Worm (Caenorhabditis elegans) whole organism, early embryonic: ENCODE results near the gene gst-33.

Experiments
- B0310.2 ChIP-seq: sonication (generic microtip); optimal IDR thresholded peaks from 2 replicates; lab custom pipeline; 2016; ENCODE audit warnings: mild to moderate bottlenecking, missing genetic modification characterization, missing compliant biosample characterization
- F13C5.2 ChIP-seq: sonication (generic microtip); optimal IDR thresholded peaks from 2 replicates; lab custom pipeline; 2017; ENCODE audit warnings: mild to moderate bottlenecking, missing genetic modification characterization, inconsistent platforms, missing compliant biosample characterization
- aly-1 ChIP-seq: sonication (generic microtip); optimal IDR thresholded peaks from 2 replicates; lab custom pipeline; 2016; ENCODE audit warnings: missing genetic modification characterization, missing compliant biosample characterization
- ama-1 ChIP-seq: fragments of 150-350 bp; optimal IDR thresholded peaks from 2 replicates; lab custom pipeline; 2014
- ceh-13 ChIP-seq: fragments of 200-800 bp; sonication (Bioruptor generic); optimal IDR thresholded peaks from 2 replicates; lab custom pipeline; 2018; ENCODE audit warnings: mild to moderate bottlenecking, missing genetic modification characterization, missing compliant biosample characterization
- ceh-36 ChIP-seq: sonication (generic microtip); optimal IDR thresholded peaks from 2 replicates; lab custom pipeline; 2016; ENCODE audit warnings: missing genetic modification characterization, inconsistent platforms, missing compliant biosample characterization
- ets-7 ChIP-seq: sonication (generic microtip); optimal IDR thresholded peaks from 2 replicates; lab custom pipeline; 2016; ENCODE audit warnings: missing genotype, missing genetic modification characterization, missing compliant biosample characterization
- flt-1 ChIP-seq: fragments of 200-800 bp; sonication (Bioruptor generic); IDR thresholded peaks from 2 replicates; pipeline ENCODE4 v1.3.6; 2022; ENCODE audit warnings: missing genetic modification characterization, missing compliant biosample characterization
- hmbx-1 ChIP-seq: sonication (generic microtip); optimal IDR thresholded peaks from 2 replicates; lab custom pipeline; 2016; ENCODE audit warnings: mild to moderate bottlenecking, missing genetic modification characterization, missing compliant biosample characterization
- hmg-4 ChIP-seq: fragments of 200-800 bp; sonication (Bioruptor generic); optimal IDR thresholded peaks from 2 replicates; lab custom pipeline; 2018; ENCODE audit warnings: mild to moderate bottlenecking, missing genetic modification characterization, missing compliant biosample characterization
- hnd-1 ChIP-seq: sonication (generic microtip); optimal IDR thresholded peaks from 2 replicates; lab custom pipeline; 2016; ENCODE audit warnings: missing genetic modification characterization, missing compliant biosample characterization
- pes-1 ChIP-seq: fragments of 200-800 bp; sonication (Bioruptor generic); IDR thresholded peaks from 2 replicates; pipeline ENCODE4 v1.3.6; 2022; ENCODE audit warnings: missing genetic modification reagents, missing genetic modification characterization, missing compliant biosample characterization
- scrt-1 ChIP-seq: fragments of 200-800 bp; sonication (Bioruptor generic); IDR thresholded peaks from 2 replicates; pipeline ENCODE4 v1.3.6; 2022; ENCODE audit warnings: missing genetic modification characterization, missing compliant biosample characterization
- sea-1 ChIP-seq: fragments of 200-800 bp; sonication (Bioruptor generic); conservative IDR thresholded peaks from 2 replicates; pipeline ENCODE4 v1.3.6; 2022; ENCODE audit warnings: missing genetic modification characterization, missing compliant biosample characterization
- tbx-11 ChIP-seq: fragments of 200-800 bp; sonication (Bioruptor generic); IDR thresholded peaks from 2 replicates; pipeline ENCODE4 v1.3.6; 2022; ENCODE audit warnings: missing genetic modification characterization, missing compliant biosample characterization
- tbx-37 ChIP-seq: fragments of 200-800 bp; sonication (Bioruptor generic); conservative IDR thresholded peaks from 2 replicates; pipeline ENCODE4 v1.3.6; 2022; ENCODE audit warnings: missing genetic modification reagents, missing genetic modification characterization, missing compliant biosample characterization
- tra-4 ChIP-seq: sonication (generic microtip); optimal IDR thresholded peaks from 2 replicates; lab custom pipeline; 2017; ENCODE audit warnings: missing genetic modification characterization, missing compliant biosample characterization

gst-33 gene

DNA sequence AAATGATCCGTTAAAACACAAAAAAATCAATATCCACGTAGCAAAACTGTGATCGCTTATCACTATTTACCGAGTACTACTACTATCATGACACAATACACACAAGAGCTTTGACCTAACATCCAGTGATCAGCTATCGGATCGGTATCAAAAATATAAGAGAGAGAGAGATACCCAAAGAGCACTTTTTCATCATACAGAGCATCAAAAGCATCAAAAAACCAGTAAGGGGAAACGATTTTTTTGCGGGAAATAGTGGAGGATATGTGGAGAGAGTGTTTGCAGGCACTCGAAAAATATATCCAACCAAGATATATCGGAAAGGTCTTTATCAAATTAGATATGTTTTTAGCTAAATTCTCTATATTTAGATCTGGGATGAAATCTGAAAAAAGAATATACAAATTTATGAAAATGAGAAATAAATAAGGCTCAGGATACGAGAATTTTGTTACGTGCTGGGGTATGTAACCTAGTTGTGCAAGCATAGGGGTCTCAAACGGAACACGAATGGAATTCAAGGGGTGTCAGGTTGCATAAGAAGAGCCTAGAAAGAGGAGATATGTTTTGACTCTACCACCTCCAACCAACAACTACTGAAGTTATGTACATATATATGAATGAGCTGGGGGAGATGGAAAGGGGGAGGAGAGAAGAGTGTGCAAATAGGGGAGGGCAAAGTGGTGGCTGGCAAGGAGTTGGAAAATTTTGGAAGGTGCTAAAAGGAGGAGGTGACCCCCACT is 23.1 kb downstream of the gst-33 start:
- no peak for TF ChIP-seq B0310.2 (tag; lab: Kevin White, UChicago)
- TF ChIP-seq hmg-4: peak; percentile 21
- TF ChIP-seq tbx-37: no peak
- TF ChIP-seq ceh-36 (tag; lab: Kevin White, UChicago): no peak
- TF ChIP-seq hmbx-1 (tag; lab: Kevin White, UChicago): no peak
- no peak for TF ChIP-seq ets-7 (tag; lab: Kevin White, UChicago)

DNA sequence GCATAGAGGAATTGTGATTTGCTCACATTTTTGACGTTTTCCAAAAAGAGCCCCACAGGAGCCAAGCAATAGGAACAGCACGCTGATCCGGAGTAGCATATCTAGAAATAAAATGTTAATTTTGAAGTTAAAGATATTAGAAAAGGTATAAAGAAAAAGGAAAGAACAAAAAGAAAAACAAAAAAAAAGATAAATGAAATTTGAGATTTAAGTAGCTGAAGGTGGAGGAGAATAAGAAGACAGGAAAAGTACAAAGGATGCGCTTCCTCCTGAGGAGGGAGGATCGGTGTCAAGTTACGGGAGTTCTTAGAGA is 23.6 kb downstream of the gst-33 start, which contains the start of gene cfz-2:
TSS of gene cfz-2 (minus strand) at position 101 of the 313 bp plus-strand sequence.
- TF ChIP-seq ama-1 (no peak), tra-4 (tag; lab: Kevin White, UChicago) (no peak)

DNA sequence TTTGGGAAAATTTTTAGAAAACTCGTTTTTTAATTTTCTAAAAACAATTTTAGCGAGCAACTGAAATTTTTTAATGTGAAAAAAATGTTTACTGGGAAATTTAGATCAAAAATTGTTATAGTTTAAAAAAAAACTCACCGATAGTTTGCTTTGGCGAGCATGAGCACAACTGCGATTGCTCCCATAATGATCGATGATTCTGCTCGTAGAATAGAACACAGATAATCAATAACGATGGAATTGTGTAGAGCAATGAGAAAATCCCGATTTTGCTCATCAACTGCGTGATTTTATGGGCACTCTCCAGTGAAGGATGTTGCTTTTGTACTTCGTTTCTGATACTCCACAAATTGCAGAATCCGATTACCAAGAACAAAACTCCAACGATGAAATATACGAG is 25.8 kb downstream of the gst-33 start:
- no peak for TF ChIP-seq aly-1 (tag; lab: Kevin White, UChicago)
- TF ChIP-seq ama-1: no peak
- no peak for TF ChIP-seq ceh-36 (tag; lab: Kevin White, UChicago)
- TF ChIP-seq flt-1 (GFP tag; lab: Robert Waterston, UW): no peak
- TF ChIP-seq ceh-13 (GFP tag; lab: Kevin White, UChicago): no peak
- no peak for TF ChIP-seq scrt-1
- TF ChIP-seq tbx-37: no peak
- TF ChIP-seq sea-1: no peak
- TF ChIP-seq pes-1 (GFP tag; lab: Robert Waterston, UW): no peak
- TF ChIP-seq F13C5.2 (tag; lab: Kevin White, UChicago): no peak
- TF ChIP-seq hmbx-1 (tag; lab: Kevin White, UChicago): no peak
- no peak for TF ChIP-seq B0310.2 (tag; lab: Kevin White, UChicago)
- no peak for TF ChIP-seq tbx-11
- TF ChIP-seq hnd-1: no peak
- no peak for TF ChIP-seq tra-4 (tag; lab: Kevin White, UChicago)
- TF ChIP-seq hmg-4: no peak
- no peak for TF ChIP-seq ets-7 (tag; lab: Kevin White, UChicago)

DNA sequence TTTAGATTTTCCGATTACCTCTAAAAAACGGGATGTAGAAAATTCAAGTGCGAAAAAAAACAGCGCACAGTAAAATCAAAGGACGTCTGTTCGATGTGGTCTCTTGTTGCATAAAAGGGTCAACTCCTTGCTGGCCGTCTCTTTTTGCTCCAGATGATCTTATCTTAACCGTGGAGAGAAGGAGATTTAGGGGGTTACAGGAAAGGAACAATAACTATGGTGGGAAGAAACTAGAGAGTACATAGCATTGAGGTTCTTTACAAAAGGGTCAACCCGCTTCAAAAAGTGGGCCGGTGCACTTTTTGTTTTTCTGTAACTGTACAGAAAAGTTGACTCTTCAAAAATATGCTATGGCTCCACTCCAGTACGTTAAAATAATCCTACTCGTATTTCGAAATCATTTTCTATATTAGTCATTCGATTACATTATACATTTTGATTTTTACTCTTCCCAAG is 36.8 kb downstream of the gst-33 start, which contains the start of the genes T20D4.19 and srj-9:
TSS of gene T20D4.19 (minus strand) at position 101 of the 456 bp plus-strand sequence.
TSS of gene srj-9 (plus strand) at position 406 of the 456 bp plus-strand sequence.
- TF ChIP-seq scrt-1 (no peak), tbx-11 (no peak), pes-1 (GFP tag; lab: Robert Waterston, UW) (no peak), sea-1 (no peak), ceh-36 (tag; lab: Kevin White, UChicago) (no peak), hmbx-1 (tag; lab: Kevin White, UChicago) (no peak), aly-1 (tag; lab: Kevin White, UChicago) (no peak), ama-1 (no peak), tbx-37 (no peak), flt-1 (GFP tag; lab: Robert Waterston, UW) (no peak), tra-4 (tag; lab: Kevin White, UChicago) (no peak)

DNA sequence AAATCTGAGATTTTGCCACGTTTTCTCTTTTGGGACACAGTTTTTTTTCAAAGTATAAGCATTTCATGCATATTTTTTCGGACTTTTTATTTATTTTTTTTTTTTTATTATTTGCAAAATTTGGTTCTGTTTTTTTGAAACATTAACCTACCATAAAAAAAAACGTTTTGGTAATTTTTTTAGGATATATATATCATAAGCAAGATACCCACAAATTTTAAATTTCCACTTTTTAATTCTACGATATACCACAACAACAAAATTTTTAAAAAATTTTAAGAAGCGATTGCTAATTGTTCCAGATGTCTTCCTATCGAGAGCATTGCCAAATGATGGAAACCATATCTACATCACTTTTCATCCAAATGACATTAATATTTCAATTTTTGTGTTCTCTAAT is 39.7 kb downstream of the gst-33 start, which contains the start of gene srab-20:
TSS of gene srab-20 (plus strand) at position 301 of the 400 bp plus-strand sequence.
- TF ChIP-seq hnd-1 (no peak), tbx-37 (no peak), B0310.2 (tag; lab: Kevin White, UChicago) (no peak), pes-1 (GFP tag; lab: Robert Waterston, UW) (no peak), hmbx-1 (tag; lab: Kevin White, UChicago) (no peak), F13C5.2 (tag; lab: Kevin White, UChicago) (no peak), ets-7 (tag; lab: Kevin White, UChicago) (no peak), ceh-13 (GFP tag; lab: Kevin White, UChicago) (no peak), scrt-1 (no peak), tbx-11 (no peak), flt-1 (GFP tag; lab: Robert Waterston, UW) (no peak), aly-1 (tag; lab: Kevin White, UChicago) (no peak)

DNA sequence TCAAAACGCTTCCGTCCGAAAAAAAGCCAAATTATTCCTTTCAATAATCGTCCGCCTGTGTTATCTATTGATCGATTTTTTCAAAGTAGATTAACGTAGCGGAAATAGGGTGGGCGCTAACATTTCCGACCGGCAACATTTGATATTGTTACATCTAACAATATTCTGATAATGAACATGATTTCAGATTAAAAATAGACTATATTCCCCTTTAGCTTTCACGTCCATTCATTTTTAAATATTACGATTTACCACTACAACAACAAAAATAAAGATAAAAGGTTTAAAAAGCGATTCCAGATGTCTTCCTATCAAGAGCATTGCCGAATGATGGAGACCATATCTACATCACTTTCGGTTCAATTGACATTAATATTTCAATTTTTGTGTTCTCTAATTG is 42.3 kb downstream of the gst-33 start, which contains the start of gene srab-22:
TSS of gene srab-22 (plus strand) at position 301 of the 400 bp plus-strand sequence.
- TF ChIP-seq tbx-37: no peak
- no peak for TF ChIP-seq pes-1 (GFP tag; lab: Robert Waterston, UW)
- no peak for TF ChIP-seq tbx-11
- TF ChIP-seq F13C5.2 (tag; lab: Kevin White, UChicago): no peak
- TF ChIP-seq hmbx-1 (tag; lab: Kevin White, UChicago): no peak
- no peak for TF ChIP-seq B0310.2 (tag; lab: Kevin White, UChicago)
- TF ChIP-seq hmg-4: no peak
- no peak for TF ChIP-seq sea-1
- no peak for TF ChIP-seq scrt-1
- TF ChIP-seq aly-1 (tag; lab: Kevin White, UChicago): no peak
- TF ChIP-seq hnd-1: no peak

DNA sequence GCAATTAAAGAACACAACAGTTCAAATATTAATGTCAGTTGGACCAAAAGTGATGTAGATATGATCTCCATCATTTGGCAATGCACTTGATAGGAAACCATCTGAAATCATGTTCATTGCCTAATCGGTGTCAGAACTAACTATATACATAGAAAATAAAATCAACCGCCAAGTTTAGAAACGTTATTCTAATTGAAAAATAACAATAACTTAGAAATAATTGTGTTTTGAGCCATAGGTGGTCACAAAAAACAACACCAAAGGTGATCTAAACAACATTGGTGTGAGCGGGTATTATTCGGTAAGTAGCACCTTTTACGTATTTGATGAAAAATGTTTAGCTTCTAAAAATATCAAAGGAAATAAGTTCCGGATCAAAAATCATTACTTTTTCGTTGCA is 44.0 kb downstream of the gst-33 start, which contains the start of gene srab-21:
TSS of gene srab-21 (minus strand) at position 101 of the 400 bp plus-strand sequence.
- TF ChIP-seq tra-4 (tag; lab: Kevin White, UChicago): no peak
- TF ChIP-seq scrt-1: no peak
- TF ChIP-seq hmbx-1 (tag; lab: Kevin White, UChicago): no peak
- TF ChIP-seq ets-7 (tag; lab: Kevin White, UChicago): no peak
- TF ChIP-seq aly-1 (tag; lab: Kevin White, UChicago): no peak
- TF ChIP-seq pes-1 (GFP tag; lab: Robert Waterston, UW): no peak
- no peak for TF ChIP-seq ama-1
- TF ChIP-seq hmg-4: no peak
- no peak for TF ChIP-seq F13C5.2 (tag; lab: Kevin White, UChicago)
- no peak for TF ChIP-seq flt-1 (GFP tag; lab: Robert Waterston, UW)
- TF ChIP-seq hnd-1: no peak
- no peak for TF ChIP-seq ceh-13 (GFP tag; lab: Kevin White, UChicago)
- no peak for TF ChIP-seq sea-1
- TF ChIP-seq B0310.2 (tag; lab: Kevin White, UChicago): no peak
